Worm (Caenorhabditis elegans) whole organism, L4 larva: Measurements from ENCODE around the gene atg-4.2.

Experiments
- F10B5.3 ChIP-seq: sonication (generic microtip); optimal IDR thresholded peaks from 2 replicates; lab custom pipeline; 2016; ENCODE audit warnings: mild to moderate bottlenecking, missing genetic modification characterization, missing compliant biosample characterization
- F44E2.7 ChIP-seq: fragments of 200-800 bp; sonication (Bioruptor generic); IDR thresholded peaks from 2 replicates; pipeline ENCODE4 v2.1.2; 2022; ENCODE audit warnings: missing genetic modification characterization, missing compliant biosample characterization
- T20F7.1 ChIP-seq: fragments of 200-800 bp; sonication (Bioruptor generic); optimal IDR thresholded peaks from 2 replicates; lab custom pipeline; 2018; ENCODE audit warnings: mild to moderate bottlenecking, missing genetic modification characterization, missing compliant biosample characterization
- ZK337.2 ChIP-seq: fragments of 200-800 bp; sonication (Bioruptor generic); IDR thresholded peaks from 2 replicates; pipeline ENCODE4 v1.3.6; 2022; ENCODE audit warnings: missing genetic modification reagents, missing genetic modification characterization, missing compliant biosample characterization
- aha-1 ChIP-seq: fragments of 150-350 bp; peaks from one replicate; lab custom pipeline; 2014; ENCODE audit warnings: missing biosample characterization, missing genetic modification characterization
- ceh-28 ChIP-seq: fragments of 150-350 bp; optimal IDR thresholded peaks from 2 replicates; lab custom pipeline; 2014; ENCODE audit warnings: missing biosample characterization, missing genetic modification reagents, missing genetic modification characterization
- ceh-62 ChIP-seq: sonication (generic microtip); optimal IDR thresholded peaks from 2 replicates; lab custom pipeline; 2017; ENCODE audit warnings: missing biosample characterization, missing genetic modification characterization
- ceh-82 ChIP-seq: sonication (generic microtip); optimal IDR thresholded peaks from 2 replicates; lab custom pipeline; 2017; ENCODE audit warnings: missing biosample characterization, missing genetic modification characterization
- ctbp-1 ChIP-seq: fragments of 200-800 bp; sonication (Bioruptor generic); IDR thresholded peaks from 2 replicates; pipeline ENCODE4 v1.3.6; 2022; ENCODE audit warnings: missing genetic modification reagents, missing genetic modification characterization, missing compliant biosample characterization
- daf-16 ChIP-seq, 3 experiments: sonication (generic microtip); optimal IDR thresholded peaks; 2 replicates each; lab custom pipeline; 2016 to 2017; ENCODE audit warnings: missing genetic modification characterization in 3 of 3, missing genetic modification reagents in 3 of 3, mild to moderate bottlenecking in 2 of 3, missing compliant biosample characterization in 2 of 3, missing biosample characterization in 1 of 3, moderate library complexity in 1 of 3
- dmd-6 ChIP-seq: fragments of 200-800 bp; sonication (Bioruptor generic); IDR thresholded peaks from 2 replicates; pipeline ENCODE4 v1.3.6; 2022; ENCODE audit warnings: missing genetic modification reagents, missing genetic modification characterization, missing compliant biosample characterization
- dmd-9 ChIP-seq: fragments of 200-800 bp; sonication (Bioruptor generic); IDR thresholded peaks from 2 replicates; pipeline ENCODE4 v1.3.6; 2022; ENCODE audit warnings: missing genetic modification reagents, missing genetic modification characterization, missing compliant biosample characterization
- dpl-1 ChIP-seq: fragments of 150-350 bp; optimal IDR thresholded peaks from 2 replicates; lab custom pipeline; 2014; ENCODE audit warnings: missing biosample characterization, missing genetic modification reagents, missing genetic modification characterization
- duxl-1 ChIP-seq: sonication (generic microtip); optimal IDR thresholded peaks from 2 replicates; lab custom pipeline; 2016; ENCODE audit warnings: mild to moderate bottlenecking, missing genetic modification characterization, moderate library complexity, missing compliant biosample characterization; ENCODE audit not compliant: poor library complexity
- dve-1 ChIP-seq: sonication (generic microtip); optimal IDR thresholded peaks from 2 replicates; lab custom pipeline; 2017; ENCODE audit warnings: antibody characterized with exemption, mild to moderate bottlenecking, missing genetic modification characterization, missing compliant biosample characterization; ENCODE audit not compliant: insufficient read depth
- egl-27 ChIP-seq: sonication (generic microtip); optimal IDR thresholded peaks from 3 replicates; lab custom pipeline; 2017; ENCODE audit warnings: missing biosample characterization, missing genetic modification reagents, missing genetic modification characterization
- fkh-10 ChIP-seq: fragments of 150-350 bp; optimal IDR thresholded peaks from 2 replicates; lab custom pipeline; 2014; ENCODE audit warnings: missing biosample characterization, missing genetic modification reagents, missing genetic modification characterization
- hif-1 ChIP-seq, 2 experiments: sonication (generic microtip); optimal IDR thresholded peaks; 2 replicates each; lab custom pipeline; 2016 to 2017; ENCODE audit warnings: missing compliant biosample characterization in 2 of 2, missing genetic modification characterization in 2 of 2, missing genetic modification reagents in 2 of 2, missing genotype in 2 of 2, mild to moderate bottlenecking in 1 of 2
- hlh-11 ChIP-seq: fragments of 200-800 bp; sonication (Bioruptor generic); optimal IDR thresholded peaks from 2 replicates; lab custom pipeline; 2018; ENCODE audit warnings: mild to moderate bottlenecking, missing genetic modification characterization, missing compliant biosample characterization
- hlh-30 ChIP-seq: sonication (generic microtip); optimal IDR thresholded peaks from 2 replicates; lab custom pipeline; 2017; ENCODE audit warnings: antibody characterized with exemption, mild to moderate bottlenecking, missing genetic modification characterization, missing compliant biosample characterization; ENCODE audit not compliant: insufficient read depth
- hmg-1.1 ChIP-seq: fragments of 200-800 bp; sonication (Bioruptor generic); IDR thresholded peaks from 2 replicates; pipeline ENCODE4 v1.3.6; 2022; ENCODE audit warnings: missing genetic modification reagents, missing genetic modification characterization, missing compliant biosample characterization
- lim-7 ChIP-seq: fragments of 200-800 bp; sonication (Bioruptor generic); IDR thresholded peaks from 2 replicates; pipeline ENCODE4 v1.3.6; 2022; ENCODE audit warnings: missing genetic modification characterization, missing compliant biosample characterization
- lin-29 ChIP-seq: fragments of 200-800 bp; sonication (Bioruptor generic); IDR thresholded peaks from 2 replicates; pipeline ENCODE4 v1.3.6; 2022; ENCODE audit warnings: missing genetic modification reagents, missing genetic modification characterization, missing compliant biosample characterization
- lin-39 ChIP-seq: fragments of 150-350 bp; optimal IDR thresholded peaks from 2 replicates; lab custom pipeline; 2014; ENCODE audit warnings: missing biosample characterization, missing genetic modification reagents, missing genetic modification characterization
- mxl-2 ChIP-seq: fragments of 200-800 bp; sonication (Bioruptor generic); conservative IDR thresholded peaks from 2 replicates; pipeline ENCODE4 v1.3.6; 2022; ENCODE audit warnings: missing genetic modification reagents, missing genetic modification characterization, missing compliant biosample characterization
- nhr-111 ChIP-seq: fragments of 200-800 bp; sonication (Bioruptor generic); optimal IDR thresholded peaks from 2 replicates; lab custom pipeline; 2018; ENCODE audit warnings: mild to moderate bottlenecking, missing genetic modification characterization, missing compliant biosample characterization
- nhr-237 ChIP-seq: sonication (generic microtip); optimal IDR thresholded peaks from 2 replicates; lab custom pipeline; 2017; ENCODE audit warnings: missing biosample characterization, missing genetic modification characterization
- nhr-28 ChIP-seq: fragments of 150-350 bp; optimal IDR thresholded peaks from 2 replicates; lab custom pipeline; 2014; ENCODE audit warnings: missing biosample characterization, missing genetic modification characterization
- nhr-41 ChIP-seq: fragments of 200-800 bp; sonication (Bioruptor generic); IDR thresholded peaks from 2 replicates; pipeline ENCODE4 v1.3.6; 2022; ENCODE audit warnings: missing genetic modification reagents, missing genetic modification characterization, missing compliant biosample characterization
- nhr-77 ChIP-seq: fragments of 150-350 bp; optimal IDR thresholded peaks from 2 replicates; lab custom pipeline; 2014; ENCODE audit warnings: missing biosample characterization, missing genetic modification characterization
- pha-4 ChIP-seq, 2 experiments: fragments of 150-350 bp in 1 of 2; fragments of 200-800 bp in 1 of 2; sonication (Bioruptor generic) in 1 of 2; IDR thresholded peaks in 1 of 2; optimal IDR thresholded peaks in 1 of 2; 2 replicates each; pipeline versions ENCODE4 v1.3.6 to Lab custom; 2014 to 2022; ENCODE audit warnings: missing genetic modification characterization in 2 of 2, missing genetic modification reagents in 2 of 2, missing biosample characterization in 1 of 2, missing compliant biosample characterization in 1 of 2
- pqm-1 ChIP-seq: sonication (generic microtip); optimal IDR thresholded peaks from 2 replicates; lab custom pipeline; 2017; ENCODE audit warnings: missing biosample characterization, missing genetic modification characterization
- rbr-2 ChIP-seq: sonication (generic microtip); optimal IDR thresholded peaks from 2 replicates; lab custom pipeline; 2016; ENCODE audit warnings: missing genotype, missing genetic modification characterization, missing compliant biosample characterization
- saeg-2 ChIP-seq: fragments of 200-800 bp; sonication (Bioruptor generic); IDR thresholded peaks from 2 replicates; pipeline ENCODE4 v1.3.6; 2022; ENCODE audit warnings: missing genetic modification reagents, missing genetic modification characterization, missing compliant biosample characterization
- set-16 ChIP-seq: fragments of 200-800 bp; sonication (Bioruptor generic); IDR thresholded peaks from 2 replicates; pipeline ENCODE4 v1.3.6; 2022; ENCODE audit warnings: missing genetic modification reagents, missing genetic modification characterization, missing compliant biosample characterization
- spr-1 ChIP-seq: sonication (generic microtip); optimal IDR thresholded peaks from 2 replicates; lab custom pipeline; 2016; ENCODE audit warnings: mild to moderate bottlenecking, missing genetic modification characterization, missing compliant biosample characterization
- unc-39 ChIP-seq: sonication (generic microtip); optimal IDR thresholded peaks from 2 replicates; lab custom pipeline; 2017; ENCODE audit warnings: missing biosample characterization, missing genetic modification characterization
- unc-62 ChIP-seq, 3 experiments: fragments of 150-350 bp in 1 of 3; sonication (generic microtip); optimal IDR thresholded peaks in 2 of 3; peaks in 1 of 3; 1 replicate in 1 of 3; 2 replicates in 2 of 3; lab custom pipeline; 2014 to 2017; ENCODE audit warnings: missing biosample characterization in 3 of 3, missing genetic modification characterization in 3 of 3, missing genetic modification reagents in 3 of 3, missing genotype in 1 of 3
- vab-7 ChIP-seq: fragments of 200-800 bp; sonication (Bioruptor generic); IDR thresholded peaks from 2 replicates; pipeline ENCODE4 v1.3.6; 2022; ENCODE audit warnings: missing genetic modification reagents, missing genetic modification characterization, missing compliant biosample characterization
- zag-1 ChIP-seq: fragments of 150-350 bp; optimal IDR thresholded peaks from 2 replicates; lab custom pipeline; 2014; ENCODE audit warnings: missing biosample characterization, missing genetic modification characterization

Gene atg-4.2

ce11 chrIV:11623060-11623459 is 44.8 kb upstream of the atg-4.2 start, which contains the start of gene lys-4 (continued):
- TF ChIP-seq F10B5.3 (tag; lab: Kevin White, UChicago) (no peak), lin-29 (no peak), spr-1 (tag; lab: Kevin White, UChicago) (no peak)
- TF ChIP-seq, all 104 proteins: peak for 5

ce11 chrIV:11623759-11624287 is 44.0 kb upstream of the atg-4.2 start:
- TF ChIP-seq unc-62 (GFP tag; optimal IDR thresholded peaks at IDR 0.05 in 1 of 2; lab: Kevin White, UChicago), result peak in 1 of 2 experiments; percentile 88
- TF ChIP-seq unc-62 (tag; optimal IDR thresholded peaks at IDR 0.05; lab: Kevin White, UChicago), result no peak
- peak; percentile 74 for TF ChIP-seq aha-1 (tag; lab: Kevin White, UChicago)
- TF ChIP-seq ceh-62 (tag; lab: Kevin White, UChicago), result no peak
- TF ChIP-seq pqm-1, result peak; percentile 65
- TF ChIP-seq dmd-6 (GFP tag; lab: Robert Waterston, UW), result peak; percentile 70
- TF ChIP-seq nhr-111 (GFP tag; lab: Kevin White, UChicago), result no peak
- TF ChIP-seq pha-4 (GFP tag; IDR thresholded peaks at IDR 0.05; lab: Robert Waterston, UW), result no peak
- TF ChIP-seq pha-4 (tag; optimal IDR thresholded peaks at IDR 0.05; lab: Kevin White, UChicago), result no peak
- peak; percentile 32 for TF ChIP-seq hlh-30 (tag; lab: Kevin White, UChicago)
- no peak for TF ChIP-seq ceh-28 (tag; lab: Kevin White, UChicago)
- peak; percentile 61 for TF ChIP-seq nhr-28
- TF ChIP-seq unc-39 (tag; lab: Kevin White, UChicago), result no peak
- TF ChIP-seq daf-16 (GFP tag; optimal IDR thresholded peaks at IDR 0.05; lab: Kevin White, UChicago), result no peak
- peak; percentile 37 for TF ChIP-seq daf-16 (tag; optimal IDR thresholded peaks at IDR 0.05; lab: Kevin White, UChicago)
- TF ChIP-seq lin-39 (tag; lab: Kevin White, UChicago), result no peak
- TF ChIP-seq dve-1, result peak; percentile 67
- TF ChIP-seq nhr-41, result no peak
- peak; percentile 59 for TF ChIP-seq hlh-11
- TF ChIP-seq ZK337.2 (GFP tag; lab: Robert Waterston, UW), result no peak

- no peak for TF ChIP-seq nhr-77
- TF ChIP-seq egl-27, result no peak
- TF ChIP-seq hmg-1.1 (GFP tag; lab: Robert Waterston, UW), result no peak
- TF ChIP-seq aha-1 (tag; lab: Kevin White, UChicago), result peak; percentile 41
- TF ChIP-seq, all 104 proteins: peak for 1
These were observed 42.3 kb upstream of the atg-4.2 start, which contains the start of gene lys-5 for ce11 chrIV:11625482-11625881. Gene lys-5, minus strand, starts transcription at chrIV:11625582.

ce11 chrIV:11627847-11628246 is 40.0 kb upstream of the atg-4.2 start, which contains the start of gene lys-6:
Gene lys-6, minus strand, starts transcription at chrIV:11627947.
- TF ChIP-seq fkh-10, result no peak
- TF ChIP-seq dve-1, result no peak
- TF ChIP-seq F44E2.7 (GFP tag; lab: Robert Waterston, UW), result no peak

- TF ChIP-seq aha-1 (tag; lab: Kevin White, UChicago) (no peak), vab-7 (GFP tag; lab: Robert Waterston, UW) (no peak), hif-1 (tag; optimal IDR thresholded peaks at IDR 0.05; lab: Kevin White, UChicago) (no peak), duxl-1 (tag; lab: Kevin White, UChicago) (no peak), nhr-237 (tag; lab: Kevin White, UChicago) (no peak), dpl-1 (GFP tag; lab: Kevin White, UChicago) (no peak), lim-7 (GFP tag; lab: Robert Waterston, UW) (no peak), nhr-111 (GFP tag; lab: Kevin White, UChicago) (no peak), ceh-62 (tag; lab: Kevin White, UChicago) (no peak), T20F7.1 (GFP tag; lab: Kevin White, UChicago) (no peak), mxl-2 (GFP tag; lab: Robert Waterston, UW) (no peak), rbr-2 (no peak), set-16 (GFP tag; lab: Robert Waterston, UW) (no peak), unc-62 (GFP tag; optimal IDR thresholded peaks at IDR 0.05 in 1 of 2; lab: Kevin White, UChicago) (no peak), unc-62 (tag; optimal IDR thresholded peaks at IDR 0.05; lab: Kevin White, UChicago) (no peak), zag-1 (tag; lab: Kevin White, UChicago) (no peak), dmd-9 (GFP tag; lab: Robert Waterston, UW) (no peak), ctbp-1 (GFP tag; lab: Robert Waterston, UW) (no peak), saeg-2 (GFP tag; lab: Robert Waterston, UW) (no peak), ceh-82 (tag; lab: Kevin White, UChicago) (no peak), pha-4 (GFP tag; IDR thresholded peaks at IDR 0.05; lab: Robert Waterston, UW) (no peak), pha-4 (tag; optimal IDR thresholded peaks at IDR 0.05; lab: Kevin White, UChicago) (no peak)
These were observed 36.1 kb upstream of the atg-4.2 start, which contains the start of gene F58B3.4 for ce11 chrIV:11631750-11632149. Gene F58B3.4, minus strand, starts transcription at chrIV:11631850.
